Worm (Caenorhabditis elegans): ENCODE measurements around the gene zig-6.

ce11 chrX:5165037-5165436, 23.8 kb downstream of the zig-6 start, which contains the start of gene mans-3:
- TF ChIP-seq aly-2 (tag; optimal IDR thresholded peaks at IDR 0.05), result no peak
- TF ChIP-seq F44E2.7 (GFP tag; IDR thresholded peaks at IDR 0.05), result no peak
- peak; percentile 96 for TF ChIP-seq hlh-30 (tag; optimal IDR thresholded peaks at IDR 0.05; ENCODE audit: insufficient read depth)
- TF ChIP-seq lin-13 (GFP tag; optimal IDR thresholded peaks at IDR 0.05), result peak; percentile 80
- no peak for TF ChIP-seq nhr-237 (tag; optimal IDR thresholded peaks at IDR 0.05)
- TF ChIP-seq pha-4 (GFP tag; IDR thresholded peaks at IDR 0.05), result peak; percentile 89
- peak; percentile 40 for TF ChIP-seq pha-4 (tag; optimal IDR thresholded peaks at IDR 0.05)
- peak; percentile 90 for TF ChIP-seq nhr-11 (tag; optimal IDR thresholded peaks at IDR 0.05)
- TF ChIP-seq zag-1 (tag; optimal IDR thresholded peaks at IDR 0.05), result no peak
- no peak for TF ChIP-seq zip-11 (GFP tag; IDR thresholded peaks at IDR 0.05)
- no peak for TF ChIP-seq Y75B8A.6 (GFP tag; IDR thresholded peaks at IDR 0.05)
- peak; percentile 39 to 82 for TF ChIP-seq hif-1 (tag; optimal IDR thresholded peaks at IDR 0.05)
- TF ChIP-seq lin-39 (tag; optimal IDR thresholded peaks at IDR 0.05), result no peak
- peak; percentile 17 for TF ChIP-seq zfp-2 (tag; optimal IDR thresholded peaks at IDR 0.05)
